Fruit fly (Drosophila melanogaster): ENCODE results near the gene atk.

The atk gene

DNA sequence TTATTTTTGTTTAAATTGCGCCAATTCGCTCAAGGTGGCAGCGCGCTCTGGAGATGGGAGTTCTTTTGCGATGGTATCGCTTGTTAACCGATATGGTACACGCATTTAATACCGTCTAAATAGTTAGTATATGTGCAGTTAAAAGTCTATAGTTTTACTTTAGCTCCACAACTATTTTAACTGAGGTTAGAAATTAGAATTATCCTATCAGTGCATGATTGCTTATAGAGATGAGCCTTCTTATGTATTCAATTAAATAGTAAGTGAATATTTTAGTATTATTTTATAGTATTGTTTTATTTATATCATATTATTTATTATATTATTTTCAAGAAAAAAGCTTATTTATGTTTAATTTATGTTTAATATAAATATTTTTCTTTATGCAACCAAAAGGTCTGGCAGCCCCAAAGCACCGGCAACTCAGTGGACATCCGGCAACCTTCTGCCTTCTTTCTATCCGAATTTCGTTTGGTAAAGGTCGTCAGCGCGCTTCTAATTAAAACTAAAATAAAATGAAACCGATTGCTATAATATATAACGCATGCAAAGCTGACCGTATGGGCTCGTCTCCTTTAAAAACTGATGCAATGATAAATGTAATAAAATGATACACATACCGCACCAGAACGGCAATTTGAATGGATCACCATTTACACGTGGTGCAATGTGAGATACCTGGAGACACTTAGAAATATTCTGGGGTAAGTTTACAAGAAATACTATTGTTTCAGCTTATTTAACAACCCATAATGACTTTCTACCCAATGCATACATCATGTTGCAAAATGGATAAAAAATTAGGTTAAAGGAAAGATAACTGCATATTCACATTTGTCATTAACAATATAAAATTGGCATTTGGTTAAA, 11.6 kb downstream of the atk start, which contains the start of gene CG5199 (continued):
- TF ChIP-seq Adf1 (GFP tag; IDR thresholded peaks at IDR 0.05) (no peak), CG13624 (GFP tag; optimal IDR thresholded peaks at IDR 0.05) (no peak), CG18011 (GFP tag; optimal IDR thresholded peaks at IDR 0.05) (no peak), crp (GFP tag; optimal IDR thresholded peaks at IDR 0.05) (peak in 1 of 2 experiments; percentile 3), onecut (GFP tag; IDR thresholded peaks at IDR 0.05) (no peak), Jarid2 (GFP tag; optimal IDR thresholded peaks at IDR 0.05) (peak; percentile 25), CG4854 (GFP tag; optimal IDR thresholded peaks at IDR 0.05) (no peak), CG32772 (GFP tag; IDR thresholded peaks at IDR 0.05) (peak; percentile 34; the same call in 1 of the 2 replicates), Hey (tag; optimal IDR thresholded peaks at IDR 0.05) (no peak), slp2 (GFP tag; optimal IDR thresholded peaks at IDR 0.05) (no peak), CG10366 (GFP tag; IDR thresholded peaks at IDR 0.05) (peak; percentile 30), CG3407 (GFP tag; optimal IDR thresholded peaks at IDR 0.05) (no peak), BtbVII (GFP tag; optimal IDR thresholded peaks at IDR 0.05) (peak; percentile 46), pan (optimal IDR thresholded peaks at IDR 0.05) (no peak), pan (GFP tag; optimal IDR thresholded peaks at IDR 0.05 in 1 of 2, IDR thresholded peaks at IDR 0.05 in 1 of 2) (peak in 1 of 2 experiments; percentile 65), CG10321 (GFP tag; IDR thresholded peaks at IDR 0.05) (no peak), CG42726 (GFP tag; IDR thresholded peaks at IDR 0.05; ENCODE audit: partially characterized antibody) (peak; percentile 86), CG13775 (GFP tag; optimal IDR thresholded peaks at IDR 0.05) (peak; percentile 85), her (GFP tag; optimal IDR thresholded peaks at IDR 0.05) (peak; percentile 13), CG9437 (GFP tag; optimal IDR thresholded peaks at IDR 0.05) (peak; percentile 72), CG1602 (GFP tag; optimal IDR thresholded peaks at IDR 0.05) (peak; percentile 56), CG4360 (GFP tag; IDR thresholded peaks at IDR 0.05) (no peak), sens (GFP tag) (peak; percentile 81), Lim3 (GFP tag; IDR thresholded peaks at IDR 0.05) (no peak), bcd (GFP tag; optimal IDR thresholded peaks at IDR 0.05) (peak; percentile 77), D (optimal IDR thresholded peaks at IDR 0.05) (no peak), D (GFP tag; optimal IDR thresholded peaks at IDR 0.05) (peak; percentile 57), cato (GFP tag; optimal IDR thresholded peaks at IDR 0.05; ENCODE audit: borderline replicate concordance) (peak; percentile 27), NC2α (GFP tag; optimal IDR thresholded peaks at IDR 0.05) (no peak), MBD-R2 (GFP tag; IDR thresholded peaks at IDR 0.05) (no peak; the same call in 1 of the 2 replicates), otp (GFP tag; IDR thresholded peaks at IDR 0.05) (no peak), CG17802 (tag; optimal IDR thresholded peaks at IDR 0.05) (peak; percentile 1), Dref (GFP tag; IDR thresholded peaks at IDR 0.05) (peak; percentile 26; the same call in 1 of the 2 replicates), CG17612 (GFP tag; IDR thresholded peaks at IDR 0.05) (no peak), Sox102F (GFP tag; optimal IDR thresholded peaks at IDR 0.05) (peak; percentile 61), Awh (GFP tag; IDR thresholded peaks at IDR 0.05) (no peak), Xrp1 (GFP tag; IDR thresholded peaks at IDR 0.05) (peak; percentile 67), gcm (GFP tag; optimal IDR thresholded peaks at IDR 0.05) (peak; percentile 49), CG9876 (GFP tag; optimal IDR thresholded peaks at IDR 0.05) (no peak), Sox100B (GFP tag; optimal IDR thresholded peaks at IDR 0.05) (peak; percentile 69), CG2889 (GFP tag; IDR thresholded peaks at IDR 0.05) (no peak; the same call in 2 of the 3 replicates), CG14965 (GFP tag; optimal IDR thresholded peaks at IDR 0.05; ENCODE audit: borderline replicate concordance) (no peak), CG7372 (GFP tag; IDR thresholded peaks at IDR 0.05) (peak; percentile 65), CG18262 (tag; optimal IDR thresholded peaks at IDR 0.05) (peak; percentile 87), Eip74EF (GFP tag; optimal IDR thresholded peaks at IDR 0.05) (no peak), CG13287 (GFP tag; IDR thresholded peaks at IDR 0.05; ENCODE audit: partially characterized antibody) (peak; percentile 79), pum (GFP tag; optimal IDR thresholded peaks at IDR 0.05) (peak; percentile 49), CG3847 (GFP tag; IDR thresholded peaks at IDR 0.05) (peak; percentile 64; the same call in 1 of the 2 replicates), CG17361 (GFP tag; IDR thresholded peaks at IDR 0.05) (peak; percentile 90)
